Fruit fly (Drosophila melanogaster) whole organism, prepupa: ENCODE data around the gene Ets21C.

Experiments used
- CG15336 ChIP-seq: fragments of 200-800 bp; sonication (Bioruptor generic); IDR thresholded peaks from 2 replicates; pipeline ENCODE4 v1.3.6; 2022; ENCODE audit warnings: missing biosample characterization, missing genetic modification characterization
- CG16779 ChIP-seq: fragments of 200-800 bp; sonication (Bioruptor generic); optimal IDR thresholded peaks from 3 replicates; lab custom pipeline; 2017; ENCODE audit warnings: missing biosample characterization, mild to moderate bottlenecking, missing genetic modification characterization
- CG3919 ChIP-seq: fragments of 200-800 bp; sonication (Bioruptor generic); optimal IDR thresholded peaks from 3 replicates; lab custom pipeline; 2016; ENCODE audit warnings: missing biosample characterization, missing genetic modification characterization
- CG6276 ChIP-seq: fragments of 200-800 bp; sonication (Bioruptor generic); optimal IDR thresholded peaks from 2 replicates; lab custom pipeline; 2017; ENCODE audit warnings: missing biosample characterization, mild to moderate bottlenecking, missing genetic modification characterization
- CG7368 ChIP-seq: fragments of 200-800 bp; sonication (Bioruptor generic); optimal IDR thresholded peaks from 3 replicates; lab custom pipeline; 2016; ENCODE audit warnings: missing biosample characterization, missing genetic modification characterization
- CG8632 ChIP-seq: fragments of 200-800 bp; sonication (Bioruptor generic); optimal IDR thresholded peaks from 3 replicates; lab custom pipeline; 2016; ENCODE audit warnings: missing biosample characterization, missing genetic modification characterization
- CG9139 ChIP-seq: fragments of 200-800 bp; sonication (Bioruptor generic); optimal IDR thresholded peaks from 3 replicates; lab custom pipeline; 2017; ENCODE audit warnings: missing biosample characterization, mild to moderate bottlenecking, missing genetic modification characterization
- Ets96B ChIP-seq: fragments of 200-800 bp; optimal IDR thresholded peaks from 2 replicates; lab custom pipeline; 2019; ENCODE audit warnings: missing biosample characterization, mild to moderate bottlenecking, missing genetic modification characterization, moderate library complexity
- Lpt ChIP-seq: fragments of 200-800 bp; sonication (Bioruptor generic); optimal IDR thresholded peaks from 3 replicates; lab custom pipeline; 2016; ENCODE audit warnings: missing biosample characterization, missing genetic modification characterization
- OdsH ChIP-seq: fragments of 200-800 bp; sonication (Bioruptor generic); optimal IDR thresholded peaks from 3 replicates; lab custom pipeline; 2016; ENCODE audit warnings: missing biosample characterization, missing genetic modification characterization
- dac ChIP-seq: fragments of 200-800 bp; sonication (Bioruptor generic); optimal IDR thresholded peaks from 2 replicates; lab custom pipeline; 2017; ENCODE audit warnings: missing biosample characterization, mild to moderate bottlenecking, missing genetic modification characterization
- fkh ChIP-seq: fragments of 200-800 bp; sonication (Bioruptor generic); optimal IDR thresholded peaks from 3 replicates; lab custom pipeline; 2017; ENCODE audit warnings: missing biosample characterization, mild to moderate bottlenecking, missing genetic modification characterization, moderate library complexity
- pdm3 ChIP-seq: fragments of 200-800 bp; sonication (Bioruptor generic); optimal IDR thresholded peaks from 3 replicates; lab custom pipeline; 2016; ENCODE audit warnings: missing biosample characterization, missing genetic modification characterization

DNA sequence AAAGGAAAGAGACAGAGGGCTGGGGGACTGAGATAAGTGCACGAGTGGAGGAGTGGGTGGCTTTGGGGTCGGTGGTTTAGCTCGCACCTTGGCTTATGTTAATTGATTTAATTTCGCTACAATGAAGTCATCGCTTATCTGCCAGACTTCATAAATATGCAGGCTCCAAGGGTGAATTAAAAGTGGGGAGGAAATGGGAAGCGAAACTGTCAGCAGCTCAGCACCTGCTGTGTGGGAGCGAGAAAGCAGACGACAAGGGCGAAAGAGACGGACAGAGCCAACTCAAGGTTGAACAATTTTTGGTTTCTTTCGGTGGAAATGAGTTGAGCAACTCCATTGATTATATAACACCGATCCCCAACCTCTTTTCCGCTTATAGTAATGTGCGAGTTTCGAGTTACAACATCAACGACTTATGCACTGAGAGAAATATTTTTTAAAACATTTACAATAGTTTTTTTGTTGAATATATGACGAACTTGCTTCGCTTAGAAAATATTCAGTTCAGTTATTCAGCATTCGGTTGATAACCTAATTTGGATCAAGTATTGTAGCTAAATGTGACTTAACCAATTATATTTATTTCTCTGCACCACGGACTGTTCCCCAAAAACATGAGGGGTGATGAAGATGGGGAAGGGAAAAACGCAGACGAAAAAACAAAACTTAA is 32.3 kb downstream of the Ets21C start:
- TF ChIP-seq CG7368 (GFP tag; lab: Kevin White, UChicago) (peak; percentile 45), Ets96B (tag; lab: Kevin White, UChicago) (peak; percentile 61), CG6276 (GFP tag; lab: Kevin White, UChicago) (no peak), CG8632 (GFP tag; lab: Kevin White, UChicago) (peak; percentile 68), pdm3 (GFP tag; lab: Kevin White, UChicago) (peak; percentile 78), CG15336 (GFP tag; lab: Robert Waterston, UW) (peak; percentile 53), fkh (GFP tag; lab: Kevin White, UChicago) (no peak), CG9139 (GFP tag; lab: Kevin White, UChicago) (no peak), OdsH (peak; percentile 67), CG16779 (tag; lab: Kevin White, UChicago) (peak; percentile 38), CG3919 (GFP tag; lab: Kevin White, UChicago) (peak; percentile 75), Lpt (GFP tag; lab: Kevin White, UChicago) (no peak), dac (no peak)
